Worm (Caenorhabditis elegans) whole organism, L2 larva: ENCODE data around the gene ugt-56.

Experiments used
- C34F6.9 ChIP-seq: fragments of 150-350 bp; optimal IDR thresholded peaks from 2 replicates; lab custom pipeline; 2014; ENCODE audit warnings: missing biosample characterization, missing genetic modification characterization
- F13H6.1 ChIP-seq: sonication (generic microtip); optimal IDR thresholded peaks from 2 replicates; lab custom pipeline; 2016; ENCODE audit warnings: missing genetic modification characterization, missing compliant biosample characterization
- Y55F3AM.14 ChIP-seq: fragments of 200-800 bp; sonication (Bioruptor generic); optimal IDR thresholded peaks from 2 replicates; lab custom pipeline; 2018; ENCODE audit warnings: mild to moderate bottlenecking, missing genetic modification characterization, missing compliant biosample characterization
- ZK546.5 ChIP-seq: sonication (generic microtip); optimal IDR thresholded peaks from 2 replicates; lab custom pipeline; 2017; ENCODE audit warnings: missing biosample characterization, missing genetic modification characterization
- alr-1 ChIP-seq: fragments of 150-350 bp; optimal IDR thresholded peaks from 2 replicates; lab custom pipeline; 2014; ENCODE audit warnings: missing biosample characterization, missing genetic modification characterization
- aly-2 ChIP-seq: fragments of 150-350 bp; optimal IDR thresholded peaks from 2 replicates; lab custom pipeline; 2014; ENCODE audit warnings: missing biosample characterization, missing genetic modification characterization
- ama-1 ChIP-seq: fragments of 150-350 bp; optimal IDR thresholded peaks from 2 replicates; lab custom pipeline; 2018; ENCODE audit warnings: inconsistent platforms
- blmp-1 ChIP-seq: sonication (generic microtip); optimal IDR thresholded peaks from 2 replicates; lab custom pipeline; 2017; ENCODE audit warnings: missing genetic modification characterization, mild to moderate bottlenecking, missing compliant biosample characterization, antibody characterized with exemption, moderate library complexity; ENCODE audit not compliant: insufficient read depth
- ceh-16 ChIP-seq: fragments of 150-350 bp; optimal IDR thresholded peaks from 2 replicates; lab custom pipeline; 2014; ENCODE audit warnings: missing biosample characterization, missing genetic modification characterization
- ceh-82 ChIP-seq: fragments of 150-350 bp; optimal IDR thresholded peaks from 2 replicates; lab custom pipeline; 2014; ENCODE audit warnings: missing biosample characterization, missing genetic modification characterization
- crh-2 ChIP-seq: sonication (generic microtip); optimal IDR thresholded peaks from 2 replicates; lab custom pipeline; 2017; ENCODE audit warnings: missing biosample characterization, missing genetic modification characterization
- egl-27 ChIP-seq: sonication (generic microtip); optimal IDR thresholded peaks from 3 replicates; lab custom pipeline; 2017; ENCODE audit warnings: missing biosample characterization, missing genetic modification reagents, missing genetic modification characterization
- elt-1 ChIP-seq: fragments of 150-350 bp; optimal IDR thresholded peaks from 2 replicates; lab custom pipeline; 2014; ENCODE audit warnings: missing biosample characterization, missing genetic modification characterization
- elt-3 ChIP-seq: sonication (generic microtip); optimal IDR thresholded peaks from 2 replicates; lab custom pipeline; 2017; ENCODE audit warnings: missing biosample characterization, missing genetic modification characterization
- fos-1 ChIP-seq: fragments of 150-350 bp; optimal IDR thresholded peaks from 2 replicates; lab custom pipeline; 2014; ENCODE audit warnings: missing biosample characterization, missing genetic modification characterization
- gmeb-1 ChIP-seq: fragments of 150-350 bp; optimal IDR thresholded peaks from 2 replicates; lab custom pipeline; 2014; ENCODE audit warnings: missing biosample characterization, missing genetic modification characterization
- lin-11 ChIP-seq: fragments of 150-350 bp; sonication (generic microtip); optimal IDR thresholded peaks from 2 replicates; lab custom pipeline; 2014; ENCODE audit warnings: missing biosample characterization, missing genetic modification characterization, inconsistent platforms, mixed read lengths
- lin-13 ChIP-seq: fragments of 150-350 bp; optimal IDR thresholded peaks from 2 replicates; lab custom pipeline; 2014; ENCODE audit warnings: missing biosample characterization, missing genetic modification reagents, missing genetic modification characterization
- lin-39 ChIP-seq: fragments of 150-350 bp; optimal IDR thresholded peaks from 2 replicates; lab custom pipeline; 2014; ENCODE audit warnings: missing biosample characterization, missing genetic modification reagents, missing genetic modification characterization
- lsy-2 ChIP-seq, 2 experiments: fragments of 150-350 bp in 1 of 2; sonication (generic microtip) in 1 of 2; optimal IDR thresholded peaks; 2 replicates each; lab custom pipeline; 2014 to 2017; ENCODE audit warnings: missing biosample characterization in 2 of 2, missing genetic modification characterization in 2 of 2
- mab-5 ChIP-seq: fragments of 150-350 bp; optimal IDR thresholded peaks from 2 replicates; lab custom pipeline; 2014; ENCODE audit warnings: missing biosample characterization, missing genetic modification characterization
- mbf-1 ChIP-seq: sonication (generic microtip); optimal IDR thresholded peaks from 2 replicates; lab custom pipeline; 2017; ENCODE audit warnings: missing biosample characterization, missing genetic modification characterization
- mdl-1 ChIP-seq, 2 experiments: fragments of 150-350 bp in 1 of 2; sonication (generic microtip) in 1 of 2; optimal IDR thresholded peaks; 2 replicates each; lab custom pipeline; 2017; ENCODE audit warnings: missing biosample characterization in 2 of 2, missing genetic modification characterization in 2 of 2
- nhr-10 ChIP-seq: sonication (generic microtip); optimal IDR thresholded peaks from 2 replicates; lab custom pipeline; 2017; ENCODE audit warnings: missing biosample characterization, missing genetic modification characterization
- nhr-11 ChIP-seq: fragments of 150-350 bp; optimal IDR thresholded peaks from 2 replicates; lab custom pipeline; 2014; ENCODE audit warnings: missing biosample characterization, missing genetic modification characterization
- nhr-12 ChIP-seq: fragments of 150-350 bp; optimal IDR thresholded peaks from 2 replicates; lab custom pipeline; 2014; ENCODE audit warnings: missing biosample characterization, missing genetic modification characterization
- nhr-129 ChIP-seq: fragments of 150-350 bp; optimal IDR thresholded peaks from 2 replicates; lab custom pipeline; 2014; ENCODE audit warnings: missing biosample characterization, missing genetic modification characterization
- nhr-21 ChIP-seq: fragments of 150-350 bp; optimal IDR thresholded peaks from 2 replicates; lab custom pipeline; 2014; ENCODE audit warnings: missing biosample characterization, missing genetic modification characterization
- nhr-23 ChIP-seq: fragments of 150-350 bp; optimal IDR thresholded peaks from 2 replicates; lab custom pipeline; 2014; ENCODE audit warnings: missing biosample characterization, missing genetic modification reagents, missing genetic modification characterization
- nhr-237 ChIP-seq: fragments of 150-350 bp; optimal IDR thresholded peaks from 2 replicates; lab custom pipeline; 2014; ENCODE audit warnings: missing biosample characterization, missing genetic modification characterization
- nhr-25 ChIP-seq: fragments of 150-350 bp; sonication (generic microtip); optimal IDR thresholded peaks from 3 replicates; lab custom pipeline; 2014; ENCODE audit warnings: missing biosample characterization, missing genetic modification characterization
- peb-1 ChIP-seq: fragments of 150-350 bp; optimal IDR thresholded peaks from 2 replicates; lab custom pipeline; 2014; ENCODE audit warnings: missing biosample characterization, missing genetic modification characterization
- sem-4 ChIP-seq: fragments of 150-350 bp; optimal IDR thresholded peaks from 2 replicates; lab custom pipeline; 2014; ENCODE audit warnings: missing biosample characterization, missing genetic modification reagents, missing genetic modification characterization
- skn-1 ChIP-seq: sonication (generic microtip); optimal IDR thresholded peaks from 2 replicates; lab custom pipeline; 2017; ENCODE audit warnings: missing biosample characterization, missing genetic modification characterization
- sma-3 ChIP-seq: sonication (generic microtip); optimal IDR thresholded peaks from 2 replicates; lab custom pipeline; 2016; ENCODE audit warnings: missing genetic modification reagents, missing genetic modification characterization, missing compliant biosample characterization
- sma-9 ChIP-seq, 2 experiments: fragments of 150-350 bp in 1 of 2; sonication (generic microtip) in 1 of 2; optimal IDR thresholded peaks; 2 replicates each; lab custom pipeline; 2014 to 2016; ENCODE audit warnings: missing genetic modification characterization in 2 of 2, mild to moderate bottlenecking in 1 of 2, missing biosample characterization in 1 of 2, missing compliant biosample characterization in 1 of 2, missing genetic modification reagents in 1 of 2, moderate library complexity in 1 of 2
- snpc-4 ChIP-seq: fragments of 150-350 bp; optimal IDR thresholded peaks from 2 replicates; lab custom pipeline; 2014; ENCODE audit warnings: missing biosample characterization, missing genetic modification characterization
- unc-39 ChIP-seq: fragments of 150-350 bp; optimal IDR thresholded peaks from 2 replicates; lab custom pipeline; 2014; ENCODE audit warnings: missing biosample characterization, missing genetic modification characterization
- unc-55 ChIP-seq: fragments of 150-350 bp; sonication (generic microtip); optimal IDR thresholded peaks from 3 replicates; lab custom pipeline; 2014; ENCODE audit warnings: missing biosample characterization, missing genetic modification reagents, missing genetic modification characterization
- unc-62 ChIP-seq: fragments of 150-350 bp; optimal IDR thresholded peaks from 2 replicates; lab custom pipeline; 2014; ENCODE audit warnings: missing biosample characterization, missing genetic modification reagents, missing genetic modification characterization
- zag-1 ChIP-seq: fragments of 150-350 bp; optimal IDR thresholded peaks from 2 replicates; lab custom pipeline; 2014; ENCODE audit warnings: missing biosample characterization, missing genetic modification characterization
- ztf-11 ChIP-seq: sonication (generic microtip); optimal IDR thresholded peaks from 2 replicates; lab custom pipeline; 2017; ENCODE audit warnings: missing biosample characterization, missing genetic modification characterization

Gene ugt-56

ce11 chrV:12296794-12297193 is 38.0 kb downstream of the ugt-56 start:
- no peak for TF ChIP-seq egl-27
- peak in 1 of 2 experiments; percentile 25 for TF ChIP-seq lsy-2 (tag; optimal IDR thresholded peaks at IDR 0.05; lab: Kevin White, UChicago)

DNA sequence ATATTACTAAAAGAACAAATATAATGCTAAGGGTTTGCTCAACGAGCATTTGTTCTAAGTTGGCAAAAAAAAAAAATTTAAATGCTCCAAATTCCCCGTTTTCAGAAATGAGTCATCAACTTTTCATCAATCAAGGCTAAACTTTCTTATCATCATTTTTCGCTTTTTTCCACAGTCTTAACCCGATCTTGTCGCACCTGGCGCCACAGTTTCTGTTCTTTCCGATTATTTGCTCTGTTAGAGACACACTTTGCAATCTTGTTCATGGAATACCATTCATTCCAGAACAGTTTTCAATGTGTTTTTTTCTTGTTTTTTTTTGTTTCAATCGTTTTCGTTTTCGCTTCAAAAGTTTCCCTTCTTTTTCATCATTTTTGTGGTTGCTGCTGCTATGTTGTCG is 39.4 kb downstream of the ugt-56 start:
- peak; percentile 84 for TF ChIP-seq sma-9 (GFP tag; optimal IDR thresholded peaks at IDR 0.05; lab: Kevin White, UChicago)
- TF ChIP-seq sma-9 (tag; optimal IDR thresholded peaks at IDR 0.05; lab: Kevin White, UChicago) = no peak
- TF ChIP-seq ceh-82 (tag; lab: Kevin White, UChicago) = no peak
- no peak for TF ChIP-seq lin-11 (tag; lab: Kevin White, UChicago)
- TF ChIP-seq nhr-237 (tag; lab: Kevin White, UChicago) = no peak
- TF ChIP-seq crh-2 = peak; percentile 51
- TF ChIP-seq lsy-2 (tag; optimal IDR thresholded peaks at IDR 0.05; lab: Kevin White, UChicago) = no peak
- no peak for TF ChIP-seq nhr-10 (tag; lab: Kevin White, UChicago)
- TF ChIP-seq fos-1 (tag; lab: Kevin White, UChicago) = peak; percentile 92
- no peak for TF ChIP-seq nhr-129 (tag; lab: Kevin White, UChicago)
- no peak for TF ChIP-seq blmp-1 (tag; lab: Kevin White, UChicago)
- TF ChIP-seq alr-1 (tag; lab: Kevin White, UChicago) = no peak
- no peak for TF ChIP-seq skn-1 (tag; lab: Kevin White, UChicago)
- TF ChIP-seq sma-3 (GFP tag; lab: Kevin White, UChicago) = peak; percentile 12
- no peak for TF ChIP-seq C34F6.9 (tag; lab: Kevin White, UChicago)
- no peak for TF ChIP-seq nhr-11 (tag; lab: Kevin White, UChicago)
- TF ChIP-seq mab-5 (tag; lab: Kevin White, UChicago) = no peak
- TF ChIP-seq nhr-23 (tag; lab: Kevin White, UChicago) = no peak

- TF ChIP-seq mdl-1 (tag; optimal IDR thresholded peaks at IDR 0.05; lab: Kevin White, UChicago) (no peak), mbf-1 (tag; lab: Kevin White, UChicago) (no peak), unc-39 (tag; lab: Kevin White, UChicago) (no peak), nhr-21 (tag; lab: Kevin White, UChicago) (no peak), unc-55 (GFP tag; lab: Kevin White, UChicago) (no peak), elt-1 (tag; lab: Kevin White, UChicago) (no peak), skn-1 (tag; lab: Kevin White, UChicago) (no peak), elt-3 (no peak), nhr-12 (tag; lab: Kevin White, UChicago) (no peak), lsy-2 (tag; optimal IDR thresholded peaks at IDR 0.05; lab: Kevin White, UChicago) (no peak), nhr-237 (tag; lab: Kevin White, UChicago) (no peak), sma-3 (GFP tag; lab: Kevin White, UChicago) (peak; percentile 40), egl-27 (no peak), sma-9 (GFP tag; optimal IDR thresholded peaks at IDR 0.05; lab: Kevin White, UChicago) (peak; percentile 66), sma-9 (tag; optimal IDR thresholded peaks at IDR 0.05; lab: Kevin White, UChicago) (no peak), ztf-11 (tag; lab: Kevin White, UChicago) (no peak), sem-4 (tag; lab: Kevin White, UChicago) (no peak), fos-1 (tag; lab: Kevin White, UChicago) (no peak), ceh-82 (tag; lab: Kevin White, UChicago) (no peak), lin-13 (GFP tag; lab: Kevin White, UChicago) (no peak), nhr-23 (tag; lab: Kevin White, UChicago) (no peak), nhr-25 (no peak), nhr-129 (tag; lab: Kevin White, UChicago) (no peak), blmp-1 (tag; lab: Kevin White, UChicago) (peak; percentile 20)
Observed at ce11 chrV:12299244-12299766, 40.5 kb downstream of the ugt-56 start.

ce11 chrV:12300166-12300565 is 41.4 kb downstream of the ugt-56 start:
- TF ChIP-seq gmeb-1 = peak; percentile 67
- peak; percentile 89 for TF ChIP-seq nhr-129 (tag; lab: Kevin White, UChicago)
- TF ChIP-seq mdl-1 (tag; optimal IDR thresholded peaks at IDR 0.05; lab: Kevin White, UChicago) = peak in 1 of 2 experiments; percentile 18
- peak; percentile 86 for TF ChIP-seq sma-3 (GFP tag; lab: Kevin White, UChicago)
- no peak for TF ChIP-seq mab-5 (tag; lab: Kevin White, UChicago)
- peak; percentile 87 for TF ChIP-seq nhr-21 (tag; lab: Kevin White, UChicago)
- TF ChIP-seq alr-1 (tag; lab: Kevin White, UChicago) = no peak
- TF ChIP-seq lin-39 (tag; lab: Kevin White, UChicago) = no peak
- no peak for TF ChIP-seq lin-13 (GFP tag; lab: Kevin White, UChicago)
- TF ChIP-seq crh-2 = peak; percentile 80
- TF ChIP-seq nhr-25 = peak; percentile 88
- no peak for TF ChIP-seq peb-1 (tag; lab: Kevin White, UChicago)
- TF ChIP-seq ceh-16 = no peak
- TF ChIP-seq unc-55 (GFP tag; lab: Kevin White, UChicago) = no peak
- no peak for TF ChIP-seq Y55F3AM.14 (GFP tag; lab: Kevin White, UChicago)
- TF ChIP-seq F13H6.1 (tag; lab: Kevin White, UChicago) = peak; percentile 71
- no peak for TF ChIP-seq ama-1 (lab: Kevin White, UChicago)
- no peak for TF ChIP-seq zag-1 (tag; lab: Kevin White, UChicago)
- TF ChIP-seq elt-1 (tag; lab: Kevin White, UChicago) = no peak
- TF ChIP-seq egl-27 = peak; percentile 75
- TF ChIP-seq snpc-4 (tag; lab: Kevin White, UChicago) = peak; percentile 1
- TF ChIP-seq elt-3 = no peak
- peak; percentile 89 for TF ChIP-seq sma-9 (GFP tag; optimal IDR thresholded peaks at IDR 0.05; lab: Kevin White, UChicago)
- TF ChIP-seq sma-9 (tag; optimal IDR thresholded peaks at IDR 0.05; lab: Kevin White, UChicago) = no peak
- no peak for TF ChIP-seq ZK546.5 (tag; lab: Kevin White, UChicago)
- no peak for TF ChIP-seq unc-62 (GFP tag; lab: Kevin White, UChicago)
- TF ChIP-seq aly-2 (tag; lab: Kevin White, UChicago) = no peak
- peak; percentile 82 for TF ChIP-seq fos-1 (tag; lab: Kevin White, UChicago)
- no peak for TF ChIP-seq unc-39 (tag; lab: Kevin White, UChicago)
- TF ChIP-seq skn-1 (tag; lab: Kevin White, UChicago) = no peak
